Fruit fly (Drosophila melanogaster) whole organism, wandering third instar larva: ENCODE results near the gene Dci.
A peak's percentile ranks its signal among the peaks of the same experiment; 100 is the strongest.

Experiments used
- Abd-B ChIP-seq: fragments of >200 bp; optimal IDR thresholded peaks from 2 replicates; lab custom pipeline; 2017; ENCODE audit warnings: missing biosample characterization, missing genetic modification characterization
- CG32264 ChIP-seq: fragments of 200-800 bp; sonication (Bioruptor generic); optimal IDR thresholded peaks from 2 replicates; lab custom pipeline; 2016; ENCODE audit warnings: missing biosample characterization, missing genetic modification characterization
- CG9705 ChIP-seq: fragments of 200-800 bp; sonication (Bioruptor generic); optimal IDR thresholded peaks from 2 replicates; lab custom pipeline; 2018; ENCODE audit warnings: missing biosample characterization, mild to moderate bottlenecking, missing genetic modification characterization
- CrebA ChIP-seq: fragments of 200-800 bp; sonication (Bioruptor generic); optimal IDR thresholded peaks from 2 replicates; lab custom pipeline; 2016; ENCODE audit warnings: missing biosample characterization, mild to moderate bottlenecking, missing genetic modification characterization, borderline replicate concordance
- Dfd ChIP-seq: fragments of >200 bp; optimal IDR thresholded peaks from 2 replicates; lab custom pipeline; 2017; ENCODE audit warnings: missing biosample characterization, missing genetic modification characterization
- Dif ChIP-seq: fragments of 200-275, 200-300 bp; sonication (Bioruptor generic); optimal IDR thresholded peaks from 2 replicates; lab custom pipeline; 2018; ENCODE audit warnings: missing biosample characterization, missing genetic modification characterization; ENCODE audit not compliant: partially characterized antibody
- GATAd ChIP-seq: sonication (Bioruptor generic); optimal IDR thresholded peaks from 2 replicates; lab custom pipeline; 2016; ENCODE audit warnings: missing biosample characterization, missing genetic modification characterization
- HLH106 ChIP-seq: fragments of 200-800 bp; optimal IDR thresholded peaks from 3 replicates; lab custom pipeline; 2019; ENCODE audit warnings: missing biosample characterization, mild to moderate bottlenecking, missing genetic modification characterization, moderate library complexity
- Hnf4 ChIP-seq: fragments of 200-800 bp; sonication (Bioruptor generic); optimal IDR thresholded peaks from 2 replicates; lab custom pipeline; 2016; ENCODE audit warnings: missing biosample characterization, mild to moderate bottlenecking, missing genetic modification characterization
- Hr78 ChIP-seq: fragments of >200 bp; optimal IDR thresholded peaks from 2 replicates; lab custom pipeline; 2017; ENCODE audit warnings: missing biosample characterization, missing genetic modification characterization
- Hr83 ChIP-seq: fragments of 200-300 bp; sonication (Bioruptor generic); optimal IDR thresholded peaks from 2 replicates; lab custom pipeline; 2016; ENCODE audit warnings: missing biosample characterization, mild to moderate bottlenecking, missing genetic modification characterization, moderate library complexity; ENCODE audit not compliant: poor library complexity, severe bottlenecking
- Jra ChIP-seq: sonication (Bioruptor generic); optimal IDR thresholded peaks from 2 replicates; lab custom pipeline; 2016; ENCODE audit warnings: missing biosample characterization, missing genetic modification characterization
- Mio ChIP-seq: sonication (Bioruptor generic); optimal IDR thresholded peaks from 2 replicates; lab custom pipeline; 2016; ENCODE audit warnings: missing biosample characterization, missing genetic modification characterization
- Myc ChIP-seq: fragments of >200 bp; optimal IDR thresholded peaks from 2 replicates; lab custom pipeline; 2017
- N ChIP-seq: fragments of >200 bp; optimal IDR thresholded peaks from 2 replicates; lab custom pipeline; 2018; ENCODE audit warnings: missing biosample characterization, missing external identifiers, missing genetic modification characterization
- OdsH ChIP-seq: fragments of 200-800 bp; sonication (Bioruptor generic); optimal IDR thresholded peaks from 2 replicates; lab custom pipeline; 2016; ENCODE audit warnings: missing biosample characterization, mild to moderate bottlenecking, missing genetic modification characterization
- Rel ChIP-seq, 2 experiments: fragments of 200-800 bp; sonication (Bioruptor generic) in 1 of 2; optimal IDR thresholded peaks; 2 replicates in 1 of 2; 3 replicates in 1 of 2; lab custom pipeline; 2016 to 2019; ENCODE audit warnings: mild to moderate bottlenecking in 2 of 2, missing biosample characterization in 2 of 2, missing genetic modification characterization in 2 of 2, moderate library complexity in 1 of 2
- Sp1 ChIP-seq: fragments of 200-800 bp; sonication (Bioruptor generic); optimal IDR thresholded peaks from 3 replicates; lab custom pipeline; 2019; ENCODE audit warnings: missing biosample characterization, mild to moderate bottlenecking, missing genetic modification characterization, moderate library complexity
- Vsx2 ChIP-seq: fragments of 200-300, 225-300 bp; sonication (Bioruptor generic); optimal IDR thresholded peaks from 2 replicates; lab custom pipeline; 2018; ENCODE audit warnings: missing biosample characterization, missing genetic modification characterization; ENCODE audit not compliant: partially characterized antibody
- br ChIP-seq: fragments of 200-800 bp; sonication (Bioruptor generic); optimal IDR thresholded peaks from 2 replicates; lab custom pipeline; 2016; ENCODE audit warnings: missing biosample characterization, missing genetic modification characterization
- brk ChIP-seq: fragments of 200-800 bp; sonication (Bioruptor generic); optimal IDR thresholded peaks from 2 replicates; lab custom pipeline; 2016; ENCODE audit warnings: missing biosample characterization, mild to moderate bottlenecking, missing genetic modification characterization
- dl ChIP-seq, 2 experiments: fragments of 175-275, 200-275 bp in 1 of 2; fragments of 200-275 bp in 1 of 2; sonication (Bioruptor generic); optimal IDR thresholded peaks; lab custom pipeline; 2018; ENCODE audit warnings: mild to moderate bottlenecking in 2 of 2, missing biosample characterization in 2 of 2, missing genetic modification characterization in 2 of 2, moderate library complexity in 2 of 2; ENCODE audit not compliant: partially characterized antibody in 2 of 2, insufficient read depth in 1 of 2
- dmrt93B ChIP-seq: fragments of 200-800 bp; sonication (Bioruptor generic); optimal IDR thresholded peaks from 2 replicates; lab custom pipeline; 2018; ENCODE audit warnings: missing biosample characterization, mild to moderate bottlenecking, missing genetic modification characterization
- dsf ChIP-seq: sonication (Bioruptor generic); optimal IDR thresholded peaks from 2 replicates; lab custom pipeline; 2016; ENCODE audit warnings: missing biosample characterization, missing genetic modification characterization, borderline replicate concordance
- ey ChIP-seq: fragments of 200-800 bp; sonication (Bioruptor generic); optimal IDR thresholded peaks from 2 replicates; lab custom pipeline; 2016; ENCODE audit warnings: missing biosample characterization, missing genetic modification characterization
- foxo ChIP-seq, 2 experiments: fragments of 200-800 bp; sonication (Bioruptor generic); optimal IDR thresholded peaks; 2 replicates in 1 of 2; 3 replicates in 1 of 2; lab custom pipeline; 2016 to 2017; ENCODE audit warnings: missing biosample characterization in 2 of 2, missing genetic modification characterization in 2 of 2
- fru ChIP-seq: fragments of 200-800 bp; sonication (Bioruptor generic); optimal IDR thresholded peaks from 3 replicates; lab custom pipeline; 2016; ENCODE audit warnings: missing biosample characterization, mild to moderate bottlenecking, missing genetic modification characterization
- h ChIP-seq: fragments of 200-800 bp; sonication (Bioruptor generic); optimal IDR thresholded peaks from 3 replicates; lab custom pipeline; 2016; ENCODE audit warnings: missing biosample characterization, mild to moderate bottlenecking, missing genetic modification characterization
- jim ChIP-seq: fragments of 175-275, 200-325 bp; sonication (Bioruptor generic); optimal IDR thresholded peaks from 2 replicates; lab custom pipeline; 2016; ENCODE audit warnings: missing biosample characterization, mild to moderate bottlenecking, missing genetic modification characterization
- lola ChIP-seq: fragments of >200 bp; optimal IDR thresholded peaks from 2 replicates; lab custom pipeline; 2017; ENCODE audit warnings: missing biosample characterization, missing genetic modification characterization
- pan ChIP-seq: fragments of >200 bp; optimal IDR thresholded peaks from 2 replicates; lab custom pipeline; 2017
- psq ChIP-seq: fragments of 200-800 bp; sonication (Bioruptor generic); optimal IDR thresholded peaks from 3 replicates; lab custom pipeline; 2017; ENCODE audit warnings: missing biosample characterization, mild to moderate bottlenecking, missing genetic modification characterization, moderate library complexity
- rgr ChIP-seq: fragments of 200-800 bp; sonication (Bioruptor generic); optimal IDR thresholded peaks from 3 replicates; lab custom pipeline; 2016; ENCODE audit warnings: missing biosample characterization, mild to moderate bottlenecking, missing genetic modification characterization
- sage ChIP-seq: fragments of 200-800 bp; sonication (Bioruptor generic); optimal IDR thresholded peaks from 2 replicates; lab custom pipeline; 2016; ENCODE audit warnings: missing biosample characterization, mild to moderate bottlenecking, missing genetic modification characterization
- sv ChIP-seq: fragments of 200-800 bp; sonication (Bioruptor generic); optimal IDR thresholded peaks from 3 replicates; lab custom pipeline; 2016; ENCODE audit warnings: missing biosample characterization, missing genetic modification characterization
- tai ChIP-seq: sonication (Bioruptor generic); optimal IDR thresholded peaks from 2 replicates; lab custom pipeline; 2016; ENCODE audit warnings: missing biosample characterization, missing genetic modification characterization
- usp ChIP-seq: fragments of >200 bp; optimal IDR thresholded peaks from 2 replicates; lab custom pipeline; 2017; ENCODE audit warnings: missing biosample characterization, missing genetic modification characterization
- woc ChIP-seq: sonication (Bioruptor generic); optimal IDR thresholded peaks from 2 replicates; lab custom pipeline; 2016; ENCODE audit warnings: missing biosample characterization, mild to moderate bottlenecking, missing genetic modification characterization

The Dci gene

dm6 chr3L:820332-820731, 30.8 kb upstream of the Dci start:
- peak; percentile 70 for TF ChIP-seq Hnf4 (GFP tag; lab: Kevin White, UChicago)
- peak; percentile 63 for TF ChIP-seq br
- TF ChIP-seq h = peak; percentile 81
- TF ChIP-seq CG9705 (GFP tag; lab: Kevin White, UChicago) = no peak
- TF ChIP-seq woc (GFP tag; lab: Kevin White, UChicago) = peak; percentile 13
- TF ChIP-seq jim (GFP tag; lab: Kevin White, UChicago) = no peak
- TF ChIP-seq sv (GFP tag; lab: Kevin White, UChicago) = no peak
- TF ChIP-seq lola (GFP tag; lab: Kevin White, UChicago) = no peak
- no peak for TF ChIP-seq Jra (GFP tag; lab: Kevin White, UChicago)
- peak; percentile 69 for TF ChIP-seq psq (GFP tag; lab: Kevin White, UChicago)
- peak; percentile 67 for TF ChIP-seq OdsH (GFP tag; lab: Kevin White, UChicago)
- no peak for TF ChIP-seq tai
- TF ChIP-seq dsf (GFP tag; lab: Kevin White, UChicago) = no peak
- peak; percentile 75 for TF ChIP-seq rgr (GFP tag; lab: Kevin White, UChicago)
- peak; percentile 56 for TF ChIP-seq dmrt93B (GFP tag; lab: Kevin White, UChicago)
- no peak for TF ChIP-seq Hr83
- no peak for TF ChIP-seq usp (GFP tag; lab: Kevin White, UChicago)
- peak; percentile 82 for TF ChIP-seq Sp1 (GFP tag; lab: Kevin White, UChicago)
- TF ChIP-seq dl (GFP tag; optimal IDR thresholded peaks at IDR 0.05; lab: Kevin White, UChicago; ENCODE audit: insufficient read depth in 1 of 2, partially characterized antibody in 2 of 2) = no peak
- TF ChIP-seq Vsx2 = no peak
- TF ChIP-seq Myc (lab: Kevin White, UChicago) = no peak
- no peak for TF ChIP-seq Abd-B (GFP tag; lab: Kevin White, UChicago)
- TF ChIP-seq CG32264 (GFP tag; lab: Kevin White, UChicago) = peak; percentile 0
- TF ChIP-seq ey (GFP tag; lab: Kevin White, UChicago) = peak; percentile 49
- TF ChIP-seq Rel (GFP tag; optimal IDR thresholded peaks at IDR 0.05; lab: Kevin White, UChicago) = peak; percentile 22
- TF ChIP-seq Rel (tag; optimal IDR thresholded peaks at IDR 0.05; lab: Kevin White, UChicago) = peak; percentile 24
- TF ChIP-seq brk (GFP tag; lab: Kevin White, UChicago) = peak; percentile 48
- TF ChIP-seq Dfd = no peak
- no peak for TF ChIP-seq CrebA (GFP tag; lab: Kevin White, UChicago)
- peak; percentile 82 for TF ChIP-seq HLH106
- TF ChIP-seq foxo (GFP tag; optimal IDR thresholded peaks at IDR 0.05; lab: Kevin White, UChicago) = peak in 1 of 2 experiments; percentile 78
- TF ChIP-seq Mio (GFP tag; lab: Kevin White, UChicago) = no peak
- no peak for TF ChIP-seq N (GFP tag; lab: Kevin White, UChicago)
- no peak for TF ChIP-seq Hr78
- TF ChIP-seq Dif = no peak
- no peak for TF ChIP-seq pan (lab: Kevin White, UChicago)
- peak; percentile 74 for TF ChIP-seq fru (GFP tag; lab: Kevin White, UChicago)
- peak; percentile 36 for TF ChIP-seq sage (GFP tag; lab: Kevin White, UChicago)
- TF ChIP-seq GATAd (GFP tag; lab: Kevin White, UChicago) = no peak

dm6 chr3L:820975-821598, 30.1 kb upstream of the Dci start:
- TF ChIP-seq brk (GFP tag; lab: Kevin White, UChicago) (no peak), Sp1 (GFP tag; lab: Kevin White, UChicago) (no peak), fru (GFP tag; lab: Kevin White, UChicago) (peak; percentile 10)

DNA sequence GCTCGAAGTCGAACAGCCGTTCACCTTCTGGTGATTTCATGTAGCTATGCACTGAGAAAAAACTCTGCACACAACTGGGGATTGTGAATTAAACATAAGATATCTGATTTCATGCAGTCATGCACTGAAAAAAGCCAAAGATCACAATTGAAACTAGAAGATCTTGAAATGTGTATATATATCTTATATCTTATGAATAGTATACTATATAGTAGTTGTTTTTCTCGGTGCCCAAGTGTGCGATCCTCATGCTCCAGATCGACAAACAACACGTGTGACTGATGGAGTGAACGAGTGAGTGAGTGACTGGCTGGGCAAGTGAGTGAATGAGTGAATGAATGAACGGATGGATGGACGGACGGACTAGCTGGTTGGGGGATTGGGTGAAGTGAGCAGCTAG, 29.2 kb upstream of the Dci start:
- peak; percentile 27 for TF ChIP-seq OdsH (GFP tag; lab: Kevin White, UChicago)
- peak in 1 of 2 experiments; percentile 41 for TF ChIP-seq foxo (GFP tag; optimal IDR thresholded peaks at IDR 0.05; lab: Kevin White, UChicago)
- peak; percentile 44 for TF ChIP-seq fru (GFP tag; lab: Kevin White, UChicago)
- TF ChIP-seq N (GFP tag; lab: Kevin White, UChicago) = no peak
- TF ChIP-seq Hr78 = no peak
- peak; percentile 55 for TF ChIP-seq HLH106
- TF ChIP-seq Hnf4 (GFP tag; lab: Kevin White, UChicago) = peak; percentile 26
- no peak for TF ChIP-seq Dif
- TF ChIP-seq dmrt93B (GFP tag; lab: Kevin White, UChicago) = peak; percentile 40
- no peak for TF ChIP-seq woc (GFP tag; lab: Kevin White, UChicago)
- TF ChIP-seq GATAd (GFP tag; lab: Kevin White, UChicago) = no peak
- peak; percentile 28 for TF ChIP-seq ey (GFP tag; lab: Kevin White, UChicago)
- peak; percentile 21 for TF ChIP-seq sage (GFP tag; lab: Kevin White, UChicago)
- no peak for TF ChIP-seq CrebA (GFP tag; lab: Kevin White, UChicago)
- TF ChIP-seq usp (GFP tag; lab: Kevin White, UChicago) = no peak
- TF ChIP-seq sv (GFP tag; lab: Kevin White, UChicago) = no peak
- no peak for TF ChIP-seq Vsx2
- peak; percentile 15 for TF ChIP-seq Sp1 (GFP tag; lab: Kevin White, UChicago)
- TF ChIP-seq Hr83 = no peak
- TF ChIP-seq Jra (GFP tag; lab: Kevin White, UChicago) = no peak
- TF ChIP-seq dl (GFP tag; optimal IDR thresholded peaks at IDR 0.05; lab: Kevin White, UChicago; ENCODE audit: insufficient read depth in 1 of 2, partially characterized antibody in 2 of 2) = no peak
- peak; percentile 42 for TF ChIP-seq rgr (GFP tag; lab: Kevin White, UChicago)
- no peak for TF ChIP-seq jim (GFP tag; lab: Kevin White, UChicago)
- TF ChIP-seq h = peak; percentile 55
- no peak for TF ChIP-seq tai
- peak; percentile 16 for TF ChIP-seq psq (GFP tag; lab: Kevin White, UChicago)
- no peak for TF ChIP-seq lola (GFP tag; lab: Kevin White, UChicago)
- TF ChIP-seq Abd-B (GFP tag; lab: Kevin White, UChicago) = no peak
- no peak for TF ChIP-seq CG32264 (GFP tag; lab: Kevin White, UChicago)
- TF ChIP-seq dsf (GFP tag; lab: Kevin White, UChicago) = no peak
- TF ChIP-seq Dfd = no peak
- no peak for TF ChIP-seq Myc (lab: Kevin White, UChicago)
- TF ChIP-seq br = peak; percentile 32
- TF ChIP-seq Mio (GFP tag; lab: Kevin White, UChicago) = no peak
- no peak for TF ChIP-seq brk (GFP tag; lab: Kevin White, UChicago)
- no peak for TF ChIP-seq pan (lab: Kevin White, UChicago)
